Worm (Caenorhabditis elegans): ENCODE data around the gene str-123.

DNA sequence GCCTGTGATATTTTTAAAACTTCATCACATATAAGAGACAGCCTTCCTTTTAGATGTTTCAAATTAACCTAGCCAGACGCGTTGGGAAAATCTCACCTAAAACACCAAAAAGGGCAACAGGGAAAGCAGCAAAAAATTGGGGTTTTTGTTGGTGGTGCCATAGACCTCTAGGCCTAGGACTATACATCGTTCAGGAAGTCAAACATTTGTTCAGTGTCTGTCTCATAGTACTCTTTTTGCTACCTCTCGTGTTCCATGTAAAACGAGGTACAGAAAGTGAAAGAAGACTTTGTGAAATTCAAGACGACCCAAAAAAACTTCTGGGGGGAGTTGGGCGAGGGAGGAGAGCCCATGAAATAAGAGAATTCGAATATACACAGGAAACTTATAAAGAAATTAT, 38.9 kb downstream of the str-123 start:
- TF ChIP-seq K09A11.1 (tag; optimal IDR thresholded peaks at IDR 0.05; ENCODE audit: insufficient read depth) (no peak), rnt-1 (tag; optimal IDR thresholded peaks at IDR 0.05) (no peak), C38D4.7 (GFP tag; optimal IDR thresholded peaks at IDR 0.05) (no peak), pha-4 (tag; optimal IDR thresholded peaks at IDR 0.05) (no peak), elt-2 (tag; optimal IDR thresholded peaks at IDR 0.05) (no peak), ceh-22 (tag; optimal IDR thresholded peaks at IDR 0.05) (no peak), ets-4 (tag; optimal IDR thresholded peaks at IDR 0.05) (no peak), ama-1 (optimal IDR thresholded peaks at IDR 0.05) (no peak), ceh-6 (GFP tag; optimal IDR thresholded peaks at IDR 0.05) (no peak), F13H6.1 (tag; optimal IDR thresholded peaks at IDR 0.05) (no peak)
